Worm (Caenorhabditis elegans) whole organism, L3 larva: ENCODE measurements around the gene T13C5.9.

Experiments used
- aly-2 ChIP-seq: fragments of 150-350 bp; optimal IDR thresholded peaks from 2 replicates; lab custom pipeline; 2014; ENCODE audit warnings: missing biosample characterization, missing genetic modification characterization
- ama-1 ChIP-seq: fragments of 150-350 bp; optimal IDR thresholded peaks from 2 replicates; lab custom pipeline; 2018
- elt-2 ChIP-seq: sonication (generic microtip); optimal IDR thresholded peaks from 2 replicates; lab custom pipeline; 2016; ENCODE audit warnings: missing genetic modification reagents, mild to moderate bottlenecking, missing genetic modification characterization, missing compliant biosample characterization
- elt-3 ChIP-seq, 3 experiments: fragments of 150-350 bp in 1 of 3; sonication (generic microtip) in 2 of 3; optimal IDR thresholded peaks; 2 replicates in 2 of 3; 4 replicates in 1 of 3; lab custom pipeline; 2014 to 2017; ENCODE audit warnings: missing biosample characterization in 3 of 3, missing genetic modification characterization in 3 of 3
- fkh-10 ChIP-seq: sonication (generic microtip); optimal IDR thresholded peaks from 2 replicates; lab custom pipeline; 2017; ENCODE audit warnings: missing biosample characterization, missing genetic modification reagents, missing genetic modification characterization
- lin-15B ChIP-seq: fragments of 150-350 bp; optimal IDR thresholded peaks from 2 replicates; lab custom pipeline; 2014; ENCODE audit warnings: missing biosample characterization, missing genetic modification characterization
- mdl-1 ChIP-seq: fragments of 150-350 bp; optimal IDR thresholded peaks from 2 replicates; lab custom pipeline; 2014; ENCODE audit warnings: missing biosample characterization, missing genetic modification characterization
- nfya-1 ChIP-seq: sonication (generic microtip); optimal IDR thresholded peaks from 2 replicates; lab custom pipeline; 2017; ENCODE audit warnings: missing genetic modification characterization, mild to moderate bottlenecking, missing compliant biosample characterization, antibody characterized with exemption, moderate library complexity; ENCODE audit not compliant: insufficient read depth
- nhr-12 ChIP-seq: fragments of 150-350 bp; optimal IDR thresholded peaks from 2 replicates; lab custom pipeline; 2014; ENCODE audit warnings: missing biosample characterization, missing genetic modification characterization
- nhr-25 ChIP-seq: sonication (generic microtip); optimal IDR thresholded peaks from 2 replicates; lab custom pipeline; 2017; ENCODE audit warnings: missing biosample characterization, missing genetic modification characterization
- nhr-76 ChIP-seq: fragments of 150-350 bp; sonication (generic microtip); optimal IDR thresholded peaks from 5 replicates; lab custom pipeline; 2014; ENCODE audit warnings: missing biosample characterization, missing genetic modification characterization
- pqm-1 ChIP-seq: fragments of 150-350 bp; optimal IDR thresholded peaks from 2 replicates; lab custom pipeline; 2017; ENCODE audit warnings: missing biosample characterization, missing genetic modification characterization, inconsistent platforms
- tbx-2 ChIP-seq: sonication (generic microtip); optimal IDR thresholded peaks from 2 replicates; lab custom pipeline; 2016; ENCODE audit warnings: mild to moderate bottlenecking, missing genetic modification characterization, missing compliant biosample characterization
- ztf-11 ChIP-seq: fragments of 150-350 bp; optimal IDR thresholded peaks from 2 replicates; lab custom pipeline; 2014; ENCODE audit warnings: missing biosample characterization, missing genetic modification characterization

ce11 chrX:6196627-6197026, 6.6 kb downstream of the T13C5.9 start, which contains the start of gene daf-9:
- TF ChIP-seq ama-1 (lab: Kevin White, UChicago) (no peak), elt-3 (tag; optimal IDR thresholded peaks at IDR 0.05; lab: Kevin White, UChicago) (peak in 1 of 3 experiments; percentile 69), nhr-25 (tag; lab: Kevin White, UChicago) (no peak), lin-15B (tag; lab: Kevin White, UChicago) (no peak), aly-2 (tag; lab: Kevin White, UChicago) (no peak), mdl-1 (tag; lab: Kevin White, UChicago) (no peak), nhr-12 (tag; lab: Kevin White, UChicago) (no peak), nhr-76 (tag; lab: Kevin White, UChicago) (no peak), pqm-1 (tag; lab: Kevin White, UChicago) (no peak), fkh-10 (GFP tag; lab: Kevin White, UChicago) (no peak), ztf-11 (tag; lab: Kevin White, UChicago) (no peak), elt-2 (tag; lab: Kevin White, UChicago) (no peak), nfya-1 (tag; lab: Kevin White, UChicago) (no peak), tbx-2 (tag; lab: Kevin White, UChicago) (no peak)
